Fruit fly (Drosophila melanogaster): ENCODE measurements around the gene IFT57.

DNA sequence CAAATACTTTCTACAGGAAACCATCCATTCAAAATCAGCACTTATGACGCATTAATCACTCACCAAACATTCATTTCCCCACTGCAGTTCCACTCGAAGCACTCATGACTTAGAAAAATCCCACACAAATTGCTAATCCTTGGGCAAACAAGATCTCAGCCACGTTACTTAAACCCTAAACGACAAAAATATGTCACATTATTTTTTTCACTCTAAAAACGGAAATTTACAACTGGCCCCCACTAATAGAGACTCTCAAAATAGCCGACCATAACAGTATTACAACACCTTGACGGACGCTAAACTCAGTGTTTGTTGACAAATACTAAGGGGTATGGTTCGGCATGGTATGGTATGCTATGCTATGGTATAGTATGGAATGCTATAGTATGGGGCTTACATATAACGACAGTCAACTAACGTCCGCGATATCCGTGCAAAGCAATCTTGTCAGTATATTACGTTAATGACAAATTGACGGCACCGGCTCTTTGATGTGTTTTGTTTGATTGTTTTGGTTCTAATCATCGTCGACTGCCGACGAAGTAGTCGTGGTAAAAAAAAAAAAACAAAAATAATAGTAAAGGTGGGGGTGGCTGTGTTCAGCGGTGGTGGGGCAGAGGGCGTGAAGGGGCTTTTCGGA, 42.1 kb downstream of the IFT57 start:
- TF ChIP-seq Sin3A (optimal IDR thresholded peaks at IDR 0.05): no peak
- TF ChIP-seq h (optimal IDR thresholded peaks at IDR 0.05): no peak
- no peak for TF ChIP-seq psq (optimal IDR thresholded peaks at IDR 0.05)
- no peak for TF ChIP-seq insv (optimal IDR thresholded peaks at IDR 0.05)
